Worm (Caenorhabditis elegans) whole organism, mixed stage, embryonic: Measurements from ENCODE around the gene rnh-2.

Source experiments
- M03D4.4 ChIP-seq: sonication (generic microtip); optimal IDR thresholded peaks from 2 replicates; lab custom pipeline; 2017; ENCODE audit warnings: mild to moderate bottlenecking, missing genetic modification characterization, missing compliant biosample characterization
- bed-3 ChIP-seq: fragments of 200-800 bp; sonication (Bioruptor generic); optimal IDR thresholded peaks from 3 replicates; lab custom pipeline; 2018; ENCODE audit warnings: mild to moderate bottlenecking, missing genetic modification characterization, moderate library complexity, missing compliant biosample characterization
- blmp-1 ChIP-seq: fragments of 150-350 bp; optimal IDR thresholded peaks from 2 replicates; lab custom pipeline; 2014; ENCODE audit warnings: missing biosample characterization, missing genetic modification characterization
- ceh-39 ChIP-seq: fragments of 150-350 bp; optimal IDR thresholded peaks from 2 replicates; lab custom pipeline; 2014; ENCODE audit warnings: missing biosample characterization, missing genetic modification characterization
- ceh-43 ChIP-seq: fragments of 200-800 bp; sonication (Bioruptor generic); optimal IDR thresholded peaks from 2 replicates; lab custom pipeline; 2018; ENCODE audit warnings: mild to moderate bottlenecking, missing genetic modification characterization, moderate library complexity, missing compliant biosample characterization
- ceh-83 ChIP-seq: fragments of 200-800 bp; sonication (Bioruptor generic); optimal IDR thresholded peaks from 2 replicates; lab custom pipeline; 2018; ENCODE audit warnings: mild to moderate bottlenecking, missing genetic modification characterization, missing compliant biosample characterization
- ces-1 ChIP-seq: fragments of 150-350 bp; optimal IDR thresholded peaks from 2 replicates; lab custom pipeline; 2014; ENCODE audit warnings: missing biosample characterization, missing genetic modification reagents, missing genetic modification characterization
- cnd-1 ChIP-seq: fragments of 200-800 bp; sonication (Bioruptor generic); optimal IDR thresholded peaks from 2 replicates; lab custom pipeline; 2018; ENCODE audit warnings: mild to moderate bottlenecking, missing genetic modification characterization, missing compliant biosample characterization
- drap-1 ChIP-seq: fragments of 200-800 bp; sonication (Bioruptor generic); optimal IDR thresholded peaks from 3 replicates; lab custom pipeline; 2018; ENCODE audit warnings: mild to moderate bottlenecking, missing genetic modification characterization, missing compliant biosample characterization
- elt-1 ChIP-seq: sonication (generic microtip); optimal IDR thresholded peaks from 2 replicates; lab custom pipeline; 2017; ENCODE audit warnings: missing genetic modification characterization, mild to moderate bottlenecking, missing compliant biosample characterization, antibody characterized with exemption, moderate library complexity, borderline replicate concordance; ENCODE audit not compliant: insufficient read depth
- elt-3 ChIP-seq: fragments of 150-350 bp; optimal IDR thresholded peaks from 2 replicates; lab custom pipeline; 2014; ENCODE audit warnings: missing biosample characterization, missing genetic modification characterization
- flh-1 ChIP-seq: fragments of 200-800 bp; sonication (Bioruptor generic); optimal IDR thresholded peaks from 2 replicates; lab custom pipeline; 2018; ENCODE audit warnings: mild to moderate bottlenecking, missing genetic modification characterization, moderate library complexity, missing compliant biosample characterization
- ham-2 ChIP-seq: fragments of 200-800 bp; sonication (Bioruptor generic); optimal IDR thresholded peaks from 2 replicates; lab custom pipeline; 2018; ENCODE audit warnings: mild to moderate bottlenecking, missing genetic modification characterization, missing compliant biosample characterization
- hlh-1 ChIP-seq: fragments of 150-350 bp; optimal IDR thresholded peaks from 2 replicates; lab custom pipeline; 2014; ENCODE audit warnings: missing biosample characterization, missing genetic modification reagents, missing genetic modification characterization
- lin-13 ChIP-seq: fragments of 150-350 bp; optimal IDR thresholded peaks from 2 replicates; lab custom pipeline; 2014; ENCODE audit warnings: missing biosample characterization, missing genetic modification characterization
- lin-32 ChIP-seq: fragments of 200-800 bp; sonication (Bioruptor generic); optimal IDR thresholded peaks from 2 replicates; lab custom pipeline; 2018; ENCODE audit warnings: mild to moderate bottlenecking, missing genetic modification characterization, missing compliant biosample characterization
- lsy-2 ChIP-seq: fragments of 150-350 bp; optimal IDR thresholded peaks from 2 replicates; lab custom pipeline; 2014; ENCODE audit warnings: missing biosample characterization, missing genetic modification characterization
- mab-5 ChIP-seq: fragments of 150-350 bp; optimal IDR thresholded peaks from 2 replicates; lab custom pipeline; 2014; ENCODE audit warnings: missing biosample characterization, missing genetic modification characterization
- mep-1 ChIP-seq: fragments of 150-350 bp; optimal IDR thresholded peaks from 2 replicates; lab custom pipeline; 2017; ENCODE audit warnings: missing biosample characterization, missing genetic modification reagents, missing genetic modification characterization, inconsistent platforms
- mls-2 ChIP-seq: sonication (generic microtip); optimal IDR thresholded peaks from 2 replicates; lab custom pipeline; 2016; ENCODE audit warnings: mild to moderate bottlenecking, missing genetic modification characterization, moderate library complexity, missing compliant biosample characterization
- nhr-12 ChIP-seq: fragments of 150-350 bp; optimal IDR thresholded peaks from 2 replicates; lab custom pipeline; 2014; ENCODE audit warnings: missing biosample characterization, missing genetic modification characterization
- nhr-2 ChIP-seq: fragments of 150-350 bp; optimal IDR thresholded peaks from 2 replicates; lab custom pipeline; 2014; ENCODE audit warnings: missing biosample characterization, missing genetic modification characterization
- nhr-237 ChIP-seq: fragments of 150-350 bp; optimal IDR thresholded peaks from 2 replicates; lab custom pipeline; 2014; ENCODE audit warnings: missing biosample characterization, missing genetic modification characterization
- nhr-28 ChIP-seq: fragments of 150-350 bp; optimal IDR thresholded peaks from 2 replicates; lab custom pipeline; 2014; ENCODE audit warnings: missing biosample characterization, missing genetic modification characterization
- nhr-76 ChIP-seq: sonication (generic microtip); optimal IDR thresholded peaks from 2 replicates; lab custom pipeline; 2017; ENCODE audit warnings: missing biosample characterization, missing genetic modification characterization
- pha-4 ChIP-seq: fragments of 150-350 bp; optimal IDR thresholded peaks from 2 replicates; lab custom pipeline; 2018; ENCODE audit warnings: missing biosample characterization, missing genetic modification reagents, missing genetic modification characterization
- sem-2 ChIP-seq: fragments of 200-800 bp; sonication (Bioruptor generic); optimal IDR thresholded peaks from 2 replicates; lab custom pipeline; 2018; ENCODE audit warnings: mild to moderate bottlenecking, missing genetic modification characterization, missing compliant biosample characterization
- snpc-4 ChIP-seq: fragments of 150-350 bp; optimal IDR thresholded peaks from 2 replicates; lab custom pipeline; 2014; ENCODE audit warnings: missing biosample characterization, missing genetic modification characterization
- sptf-1 ChIP-seq: sonication (generic microtip); optimal IDR thresholded peaks from 2 replicates; lab custom pipeline; 2017; ENCODE audit warnings: mild to moderate bottlenecking, missing genetic modification characterization, moderate library complexity, missing compliant biosample characterization
- tbx-8 ChIP-seq: fragments of 200-800 bp; sonication (Bioruptor generic); optimal IDR thresholded peaks from 2 replicates; lab custom pipeline; 2018; ENCODE audit warnings: mild to moderate bottlenecking, missing genetic modification characterization, moderate library complexity, missing compliant biosample characterization
- unc-120 ChIP-seq: sonication (generic microtip); optimal IDR thresholded peaks from 2 replicates; lab custom pipeline; 2017; ENCODE audit warnings: missing genetic modification characterization, missing compliant biosample characterization; ENCODE audit not compliant: poor library complexity, severe bottlenecking
- unc-39 ChIP-seq: fragments of 150-350 bp; optimal IDR thresholded peaks from 2 replicates; lab custom pipeline; 2014; ENCODE audit warnings: missing biosample characterization, missing genetic modification characterization
- unc-62 ChIP-seq: fragments of 150-350 bp; optimal IDR thresholded peaks from 2 replicates; lab custom pipeline; 2014; ENCODE audit warnings: missing biosample characterization, missing genetic modification reagents, missing genetic modification characterization
- zip-8 ChIP-seq: fragments of 150-350 bp; optimal IDR thresholded peaks from 2 replicates; lab custom pipeline; 2014; ENCODE audit warnings: missing biosample characterization, missing genetic modification characterization
- ztf-11 ChIP-seq: fragments of 150-350 bp; optimal IDR thresholded peaks from 2 replicates; lab custom pipeline; 2014; ENCODE audit warnings: missing biosample characterization, missing genetic modification characterization

rnh-2 gene

ce11 chrII:8516783-8517182 lies at the start of gene rnh-2:
Gene rnh-2, plus strand, starts transcription at chrII:8517150.
- TF ChIP-seq mep-1 (peak; percentile 47), tbx-8 (GFP tag; lab: Kevin White, UChicago) (no peak), nhr-2 (no peak), zip-8 (tag; lab: Kevin White, UChicago) (no peak), M03D4.4 (tag; lab: Kevin White, UChicago) (no peak), bed-3 (GFP tag; lab: Kevin White, UChicago) (no peak), unc-39 (no peak), pha-4 (tag; lab: Kevin White, UChicago) (peak; percentile 78), ceh-39 (tag; lab: Kevin White, UChicago) (peak; percentile 48), flh-1 (no peak), lin-32 (GFP tag; lab: Kevin White, UChicago) (no peak), drap-1 (peak; percentile 7), ceh-83 (GFP tag; lab: Kevin White, UChicago) (no peak), mab-5 (tag; lab: Kevin White, UChicago) (no peak), nhr-76 (no peak), elt-1 (tag; lab: Kevin White, UChicago) (no peak), nhr-12 (tag; lab: Kevin White, UChicago) (no peak), elt-3 (no peak), lsy-2 (tag; lab: Kevin White, UChicago) (peak; percentile 91), lin-13 (tag; lab: Kevin White, UChicago) (no peak), nhr-28 (no peak), mls-2 (tag; lab: Kevin White, UChicago) (no peak), blmp-1 (tag; lab: Kevin White, UChicago) (no peak), nhr-237 (tag; lab: Kevin White, UChicago) (peak; percentile 32), sem-2 (GFP tag; lab: Kevin White, UChicago) (no peak), hlh-1 (tag; lab: Kevin White, UChicago) (no peak), sptf-1 (tag; lab: Kevin White, UChicago) (peak; percentile 71), ces-1 (GFP tag; lab: Kevin White, UChicago) (no peak), snpc-4 (tag; lab: Kevin White, UChicago) (no peak), cnd-1 (tag; lab: Kevin White, UChicago) (no peak), ham-2 (GFP tag; lab: Kevin White, UChicago) (no peak), unc-62 (GFP tag; lab: Kevin White, UChicago) (no peak), ztf-11 (tag; lab: Kevin White, UChicago) (no peak), ceh-43 (GFP tag; lab: Kevin White, UChicago) (no peak), unc-120 (tag; lab: Kevin White, UChicago) (no peak)

ce11 chrII:8467809-8468208 lies 49.1 kb upstream of the rnh-2 start, which contains the start of gene M05D6.2:
Gene M05D6.2, plus strand, starts transcription at chrII:8468109.
- TF ChIP-seq flh-1 (no peak), mab-5 (tag; lab: Kevin White, UChicago) (no peak), blmp-1 (tag; lab: Kevin White, UChicago) (no peak), unc-39 (no peak), ztf-11 (tag; lab: Kevin White, UChicago) (no peak), cnd-1 (tag; lab: Kevin White, UChicago) (no peak), nhr-237 (tag; lab: Kevin White, UChicago) (no peak), unc-120 (tag; lab: Kevin White, UChicago) (no peak), sptf-1 (tag; lab: Kevin White, UChicago) (no peak), nhr-12 (tag; lab: Kevin White, UChicago) (no peak), nhr-28 (no peak), bed-3 (GFP tag; lab: Kevin White, UChicago) (no peak)

- TF ChIP-seq M03D4.4 (tag; lab: Kevin White, UChicago) (no peak), unc-120 (tag; lab: Kevin White, UChicago) (no peak), elt-1 (tag; lab: Kevin White, UChicago) (no peak), mab-5 (tag; lab: Kevin White, UChicago) (no peak), lin-13 (tag; lab: Kevin White, UChicago) (no peak), tbx-8 (GFP tag; lab: Kevin White, UChicago) (no peak), hlh-1 (tag; lab: Kevin White, UChicago) (no peak), lsy-2 (tag; lab: Kevin White, UChicago) (no peak), ceh-39 (tag; lab: Kevin White, UChicago) (no peak), flh-1 (no peak), ces-1 (GFP tag; lab: Kevin White, UChicago) (no peak), nhr-2 (no peak), elt-3 (no peak)
Measured at ce11 chrII:8471139-8471538, 45.8 kb upstream of the rnh-2 start, which contains the start of gene M05D6.8. Gene M05D6.8, minus strand, starts transcription at chrII:8471239.
